Fruit fly (Drosophila melanogaster): ENCODE data around the gene CG42564.
A peak's percentile ranks its signal among the peaks of the same experiment; 100 is the strongest.

Gene CG42564

DNA sequence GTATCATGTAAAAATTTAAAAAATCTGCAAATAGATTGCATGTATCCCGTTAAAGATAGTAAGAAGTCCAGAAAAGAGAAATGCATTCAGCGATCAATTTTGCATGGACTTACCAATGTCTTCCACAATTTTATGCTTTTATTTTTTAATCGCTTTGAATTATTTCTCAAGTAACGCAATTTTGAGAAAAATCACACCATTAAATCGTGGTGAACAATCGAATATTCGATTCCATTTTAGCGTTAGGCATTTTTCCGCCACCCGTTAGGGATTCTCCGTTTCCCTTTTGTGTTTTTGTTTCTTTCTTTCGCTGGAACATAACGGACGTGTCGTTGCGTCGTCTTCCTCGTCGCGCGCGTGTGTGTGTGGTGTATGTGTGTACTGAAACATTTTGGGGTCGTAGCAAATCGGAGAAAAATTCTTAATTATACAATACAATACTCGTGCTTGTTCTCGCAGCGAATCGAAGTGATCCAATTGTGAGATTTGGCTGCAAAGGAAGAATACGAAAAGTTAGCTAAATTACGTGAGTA lies 32.4 kb downstream of the CG42564 start, which contains the start of gene gpp (continued):
- TF ChIP-seq CG2875 (GFP tag; optimal IDR thresholded peaks at IDR 0.05) (peak; percentile 21), Dp (GFP tag; optimal IDR thresholded peaks at IDR 0.05) (peak; percentile 27), CG12299 (tag; optimal IDR thresholded peaks at IDR 0.05) (peak; percentile 47), en (GFP tag; optimal IDR thresholded peaks at IDR 0.05) (no peak), CG17186 (GFP tag; optimal IDR thresholded peaks at IDR 0.05) (peak; percentile 34), Max (GFP tag; optimal IDR thresholded peaks at IDR 0.05) (peak; percentile 62), CG31388 (GFP tag; optimal IDR thresholded peaks at IDR 0.05) (no peak), her (GFP tag; optimal IDR thresholded peaks at IDR 0.05) (peak; percentile 100), ash1 (GFP tag; optimal IDR thresholded peaks at IDR 0.05) (peak; percentile 20), nerfin-1 (tag; optimal IDR thresholded peaks at IDR 0.05) (peak; percentile 26), Ets65A (GFP tag) (peak; percentile 79), CG14667 (GFP tag; IDR thresholded peaks at IDR 0.05) (no peak), CG12155 (GFP tag; optimal IDR thresholded peaks at IDR 0.05) (no peak), Sox100B (GFP tag; optimal IDR thresholded peaks at IDR 0.05) (peak; percentile 2), Ravus (GFP tag; IDR thresholded peaks at IDR 0.05) (no peak), CG1603 (tag; optimal IDR thresholded peaks at IDR 0.05) (peak; percentile 48), Ets97D (GFP tag; optimal IDR thresholded peaks at IDR 0.05) (peak; percentile 66), trem (tag; optimal IDR thresholded peaks at IDR 0.05) (peak; percentile 62), Hr3 (GFP tag; optimal IDR thresholded peaks at IDR 0.05) (no peak), Abd-B (GFP tag; optimal IDR thresholded peaks at IDR 0.05) (peak; percentile 40), CG7928 (GFP tag; optimal IDR thresholded peaks at IDR 0.05) (peak; percentile 5), prd (optimal IDR thresholded peaks at IDR 0.05) (no peak), prd (GFP tag; IDR thresholded peaks at IDR 0.05) (no peak), zen (tag; optimal IDR thresholded peaks at IDR 0.05) (peak; percentile 26), caup (GFP tag; optimal IDR thresholded peaks at IDR 0.05; ENCODE audit: severe bottlenecking) (peak; percentile 43), Jarid2 (GFP tag; optimal IDR thresholded peaks at IDR 0.05) (peak; percentile 92), pzg (GFP tag; optimal IDR thresholded peaks at IDR 0.05) (peak; percentile 82), MESR4 (GFP tag; optimal IDR thresholded peaks at IDR 0.05) (peak; percentile 59), PHDP (tag; optimal IDR thresholded peaks at IDR 0.05) (peak; percentile 25), HLH4C (GFP tag; IDR thresholded peaks at IDR 0.05; ENCODE audit: partially characterized antibody) (no peak), CG4617 (GFP tag; optimal IDR thresholded peaks at IDR 0.05; ENCODE audit: borderline replicate concordance) (peak; percentile 22), CG7745 (tag; optimal IDR thresholded peaks at IDR 0.05) (peak; percentile 5), CTCF (GFP tag; optimal IDR thresholded peaks at IDR 0.05) (peak; percentile 29), CG15514 (GFP tag; optimal IDR thresholded peaks at IDR 0.05) (peak; percentile 19), CG6254 (GFP tag; optimal IDR thresholded peaks at IDR 0.05) (peak; percentile 21), CG3995 (GFP tag; optimal IDR thresholded peaks at IDR 0.05) (peak; percentile 97), CG10543 (GFP tag; optimal IDR thresholded peaks at IDR 0.05) (peak; percentile 21), pfk (GFP tag; optimal IDR thresholded peaks at IDR 0.05) (peak; percentile 2), shn (GFP tag; optimal IDR thresholded peaks at IDR 0.05) (no peak), CG14965 (GFP tag; optimal IDR thresholded peaks at IDR 0.05; ENCODE audit: borderline replicate concordance) (no peak), CG6765 (GFP tag; optimal IDR thresholded peaks at IDR 0.05) (peak; percentile 4), Hr78 (GFP tag; optimal IDR thresholded peaks at IDR 0.05) (peak in 1 of 2 experiments; percentile 14), CG2678 (tag; optimal IDR thresholded peaks at IDR 0.05) (peak; percentile 1), az2 (GFP tag; optimal IDR thresholded peaks at IDR 0.05) (no peak), HLHmδ (GFP tag; optimal IDR thresholded peaks at IDR 0.05) (peak; percentile 63), CG34376 (GFP tag; optimal IDR thresholded peaks at IDR 0.05) (peak; percentile 39), mirr (GFP tag; optimal IDR thresholded peaks at IDR 0.05) (peak; percentile 47), CG10267 (tag; optimal IDR thresholded peaks at IDR 0.05) (peak; percentile 21), nom (GFP tag; optimal IDR thresholded peaks at IDR 0.05) (peak; percentile 58)

All from whole organism, embryonic.